Worm (Caenorhabditis elegans): ENCODE data around the gene E02H9.6.

- TF ChIP-seq dao-5 (tag; optimal IDR thresholded peaks at IDR 0.05) (no peak), W03F9.2 (tag; optimal IDR thresholded peaks at IDR 0.05) (no peak)
These were observed 49.4 kb upstream of the E02H9.6 start, which contains the start of gene H14E04.3 for ce11 chrIII:2386483-2386882.

Measured in whole organism, L4/young adult.